Fruit fly (Drosophila melanogaster) whole organism, embryonic: ENCODE results near the gene aru.

Experiments
- Abd-B ChIP-seq: fragments of 200-800 bp; sonication (Bioruptor generic); optimal IDR thresholded peaks from 2 replicates; lab custom pipeline; 2018; ENCODE audit warnings: missing biosample characterization, mild to moderate bottlenecking, missing genetic modification characterization, moderate library complexity
- BtbVII ChIP-seq: fragments of 200-800 bp; sonication (Bioruptor generic); optimal IDR thresholded peaks from 3 replicates; lab custom pipeline; 2017; ENCODE audit warnings: missing biosample characterization, mild to moderate bottlenecking, missing genetic modification characterization
- CG12155 ChIP-seq: fragments of 200-800 bp; sonication (Bioruptor generic); optimal IDR thresholded peaks from 3 replicates; lab custom pipeline; 2016; ENCODE audit warnings: missing biosample characterization, missing genetic modification characterization
- CG13123 ChIP-seq: fragments of 200-800 bp; sonication (Bioruptor generic); optimal IDR thresholded peaks from 2 replicates; lab custom pipeline; 2016; ENCODE audit warnings: missing biosample characterization, missing genetic modification characterization
- CG14667 ChIP-seq: fragments of 200-800 bp; sonication (Bioruptor generic); IDR thresholded peaks from 2 replicates; pipeline ENCODE4 v1.3.6; 2022; ENCODE audit warnings: missing biosample characterization, missing genetic modification characterization
- CG1529 ChIP-seq: fragments of 200-800 bp; sonication (Bioruptor generic); optimal IDR thresholded peaks from 3 replicates; lab custom pipeline; 2018; ENCODE audit warnings: missing biosample characterization, missing genetic modification characterization
- CG15479 ChIP-seq: fragments of 200-800 bp; sonication (Bioruptor generic); optimal IDR thresholded peaks from 3 replicates; lab custom pipeline; 2019; ENCODE audit warnings: missing biosample characterization, mild to moderate bottlenecking, missing genetic modification characterization, moderate library complexity
- CG15696 ChIP-seq: fragments of 200-800 bp; sonication (Bioruptor generic); optimal IDR thresholded peaks from 2 replicates; lab custom pipeline; 2019; ENCODE audit warnings: missing biosample characterization, mild to moderate bottlenecking, missing genetic modification characterization, moderate library complexity
- CG1647 ChIP-seq: fragments of 200-800 bp; sonication (Bioruptor generic); optimal IDR thresholded peaks from 3 replicates; lab custom pipeline; 2016; ENCODE audit warnings: missing biosample characterization, missing genetic modification characterization
- CG30403 ChIP-seq: fragments of 200-800 bp; sonication (Bioruptor generic); optimal IDR thresholded peaks from 3 replicates; lab custom pipeline; 2016; ENCODE audit warnings: missing biosample characterization, missing genetic modification characterization
- CG30431 ChIP-seq: fragments of 200-800 bp; sonication (Bioruptor generic); optimal IDR thresholded peaks from 2 replicates; lab custom pipeline; 2017; ENCODE audit warnings: missing biosample characterization, missing genetic modification characterization
- CG31388 ChIP-seq: fragments of 200-800 bp; sonication (Bioruptor generic); optimal IDR thresholded peaks from 2 replicates; lab custom pipeline; 2016; ENCODE audit warnings: missing biosample characterization, missing genetic modification characterization
- CG3163 ChIP-seq: fragments of 200-800 bp; sonication (Bioruptor generic); optimal IDR thresholded peaks from 3 replicates; lab custom pipeline; 2016; ENCODE audit warnings: missing biosample characterization, missing genetic modification characterization
- CG34224 ChIP-seq: fragments of 200-800 bp; sonication (Bioruptor generic); IDR thresholded peaks from 3 replicates; pipeline ENCODE4 v1.3.6; 2022; ENCODE audit warnings: missing biosample characterization, missing genetic modification characterization; ENCODE audit not compliant: partially characterized antibody
- CG6272 ChIP-seq: fragments of 200-800 bp; sonication (Bioruptor generic); IDR thresholded peaks from 2 replicates; pipeline ENCODE4 v1.3.6; 2022; ENCODE audit warnings: missing biosample characterization, missing genetic modification characterization
- CG6813 ChIP-seq: fragments of 200-800 bp; sonication (Bioruptor generic); optimal IDR thresholded peaks from 2 replicates; lab custom pipeline; 2017; ENCODE audit warnings: missing biosample characterization, missing genetic modification characterization, mild to moderate bottlenecking, moderate library complexity, missing genetic modification reagents
- CG6854 ChIP-seq: fragments of 200-800 bp; sonication (Bioruptor generic); optimal IDR thresholded peaks from 3 replicates; lab custom pipeline; 2017; ENCODE audit warnings: missing biosample characterization, mild to moderate bottlenecking, missing genetic modification characterization
- CG7271 ChIP-seq: fragments of 200-800 bp; sonication (Bioruptor generic); optimal IDR thresholded peaks from 2 replicates; lab custom pipeline; 2018; ENCODE audit warnings: missing biosample characterization, mild to moderate bottlenecking, missing genetic modification characterization, moderate library complexity
- CrebB ChIP-seq: fragments of 200-800 bp; sonication (Bioruptor generic); optimal IDR thresholded peaks from 3 replicates; lab custom pipeline; 2018; ENCODE audit warnings: missing biosample characterization, mild to moderate bottlenecking, missing genetic modification characterization
- Doc2 ChIP-seq: fragments of 200-800 bp; sonication (Bioruptor generic); IDR thresholded peaks from 2 replicates; pipeline ENCODE4 v1.3.6; 2022; ENCODE audit warnings: missing biosample characterization, missing genetic modification characterization
- ERR ChIP-seq: fragments of 200-800 bp; sonication (Bioruptor generic); optimal IDR thresholded peaks from 2 replicates; lab custom pipeline; 2016; ENCODE audit warnings: missing biosample characterization, missing genetic modification characterization
- Fer2 ChIP-seq: fragments of 200-800 bp; sonication (Bioruptor generic); optimal IDR thresholded peaks from 2 replicates; lab custom pipeline; 2018; ENCODE audit warnings: missing biosample characterization, mild to moderate bottlenecking, missing genetic modification characterization, moderate library complexity
- Fer3 ChIP-seq: fragments of 200-800 bp; sonication (Bioruptor generic); optimal IDR thresholded peaks from 2 replicates; lab custom pipeline; 2018; ENCODE audit warnings: missing biosample characterization, mild to moderate bottlenecking, missing genetic modification characterization, moderate library complexity
- Meics ChIP-seq: fragments of 200-800 bp; sonication (Bioruptor generic); optimal IDR thresholded peaks from 2 replicates; lab custom pipeline; 2017; ENCODE audit warnings: missing biosample characterization, mild to moderate bottlenecking, missing genetic modification characterization
- PHDP ChIP-seq: fragments of 200-800 bp; sonication (Bioruptor generic); optimal IDR thresholded peaks from 3 replicates; lab custom pipeline; 2018; ENCODE audit warnings: missing biosample characterization, mild to moderate bottlenecking, missing genetic modification characterization, moderate library complexity
- Poxn ChIP-seq: fragments of 200-800 bp; sonication (Bioruptor generic); IDR thresholded peaks from 2 replicates; pipeline ENCODE4 v1.3.6; 2022; ENCODE audit warnings: missing biosample characterization, missing genetic modification characterization
- Sry-β ChIP-seq: fragments of 200-800 bp; sonication (Bioruptor generic); optimal IDR thresholded peaks from 2 replicates; lab custom pipeline; 2018; ENCODE audit warnings: missing biosample characterization, mild to moderate bottlenecking, missing genetic modification characterization, moderate library complexity
- Taf1 ChIP-seq: fragments of 200-800 bp; sonication (Bioruptor generic); IDR thresholded peaks from 2 replicates; pipeline ENCODE4 v1.3.6; 2022; ENCODE audit warnings: missing biosample characterization, missing genetic modification characterization
- Trl ChIP-seq, 3 experiments: fragments of >200 bp in 2 of 3; fragments of 200-800 bp in 1 of 3; sonication (Bioruptor generic) in 1 of 3; optimal IDR thresholded peaks; 2 replicates in 1 of 3; 3 replicates in 2 of 3; lab custom pipeline; 2016 to 2017; ENCODE audit warnings: missing biosample characterization in 1 of 3, missing genetic modification characterization in 1 of 3
- chn ChIP-seq: fragments of 200-800 bp; sonication (Bioruptor generic); optimal IDR thresholded peaks from 2 replicates; lab custom pipeline; 2016; ENCODE audit warnings: missing biosample characterization, missing genetic modification characterization
- crc ChIP-seq: fragments of 200-800 bp; sonication (Bioruptor generic); optimal IDR thresholded peaks from 2 replicates; lab custom pipeline; 2016; ENCODE audit warnings: missing biosample characterization, missing genetic modification characterization
- dpn ChIP-seq, 2 experiments: fragments of 200-800 bp; sonication (Bioruptor generic); optimal IDR thresholded peaks; 3 replicates each; lab custom pipeline; 2016; ENCODE audit warnings: missing biosample characterization in 2 of 2, missing genetic modification characterization in 2 of 2
- en ChIP-seq: fragments of 200-800 bp; sonication (Bioruptor generic); optimal IDR thresholded peaks from 2 replicates; lab custom pipeline; 2016; ENCODE audit warnings: missing biosample characterization, missing genetic modification characterization
- fd3F ChIP-seq: fragments of 200-800 bp; sonication (Bioruptor generic); optimal IDR thresholded peaks from 2 replicates; lab custom pipeline; 2018; ENCODE audit warnings: missing biosample characterization, mild to moderate bottlenecking, missing genetic modification characterization, moderate library complexity
- gcm ChIP-seq: fragments of 200-800 bp; sonication (Bioruptor generic); optimal IDR thresholded peaks from 2 replicates; lab custom pipeline; 2019; ENCODE audit warnings: missing biosample characterization, mild to moderate bottlenecking, missing genetic modification characterization, moderate library complexity
- grau ChIP-seq: fragments of 200-800 bp; optimal IDR thresholded peaks from 3 replicates; lab custom pipeline; 2019; ENCODE audit warnings: missing biosample characterization, mild to moderate bottlenecking, missing genetic modification characterization, moderate library complexity
- ham ChIP-seq: fragments of 200-800 bp; sonication (Bioruptor generic); IDR thresholded peaks from 2 replicates; pipeline ENCODE4 v1.3.6; 2022; ENCODE audit warnings: missing biosample characterization, missing genetic modification characterization
- hb ChIP-seq: fragments of 200-800 bp; sonication (Bioruptor generic); IDR thresholded peaks from 3 replicates; pipeline ENCODE4 v1.3.6; 2022; ENCODE audit warnings: missing biosample characterization, missing genetic modification characterization; ENCODE audit not compliant: partially characterized antibody
- inv ChIP-seq: fragments of 200-800 bp; sonication (Bioruptor generic); IDR thresholded peaks from 2 replicates; pipeline ENCODE4 v1.3.6; 2022; ENCODE audit warnings: missing biosample characterization, missing genetic modification characterization; ENCODE audit not compliant: partially characterized antibody
- maf-S ChIP-seq: fragments of 200-800 bp; sonication (Bioruptor generic); optimal IDR thresholded peaks from 2 replicates; lab custom pipeline; 2016; ENCODE audit warnings: missing biosample characterization, missing genetic modification characterization
- onecut ChIP-seq: fragments of 200-800 bp; sonication (Bioruptor generic); IDR thresholded peaks from 2 replicates; pipeline ENCODE4 v1.3.6; 2022; ENCODE audit warnings: missing biosample characterization, missing genetic modification characterization
- otp ChIP-seq: fragments of 200-800 bp; sonication (Bioruptor generic); IDR thresholded peaks from 3 replicates; pipeline ENCODE4, ENCODE4 v1.3.6; 2022; ENCODE audit warnings: missing biosample characterization, missing genetic modification characterization
- sens ChIP-seq: fragments of 200-800 bp; sonication (Bioruptor generic); peaks from one replicate; lab custom pipeline; 2016; ENCODE audit warnings: missing biosample characterization, missing genetic modification characterization
- sisA ChIP-seq: fragments of 200-800 bp; sonication (Bioruptor generic); IDR thresholded peaks from 2 replicates; pipeline ENCODE4 v1.3.6; 2022; ENCODE audit warnings: missing biosample characterization, missing genetic modification characterization
- tin ChIP-seq: fragments of 200-800 bp; sonication (Bioruptor generic); optimal IDR thresholded peaks from 3 replicates; lab custom pipeline; 2016; ENCODE audit warnings: missing biosample characterization, missing genetic modification characterization
- tio ChIP-seq: fragments of 200-800 bp; sonication (Bioruptor generic); optimal IDR thresholded peaks from 2 replicates; lab custom pipeline; 2017; ENCODE audit warnings: missing biosample characterization, missing genetic modification characterization, inconsistent platforms
- tll ChIP-seq, 2 experiments: fragments of 200-800 bp in 1 of 2; fragments of >200 bp in 1 of 2; sonication (Bioruptor generic) in 1 of 2; optimal IDR thresholded peaks; 2 replicates each; lab custom pipeline; 2017 to 2019; ENCODE audit warnings: missing biosample characterization in 2 of 2, missing genetic modification characterization in 2 of 2, mild to moderate bottlenecking in 1 of 2, moderate library complexity in 1 of 2
- wek ChIP-seq: fragments of 200-800 bp; sonication (Bioruptor generic); optimal IDR thresholded peaks from 3 replicates; lab custom pipeline; 2018; ENCODE audit warnings: missing biosample characterization, mild to moderate bottlenecking, missing genetic modification characterization, moderate library complexity
- zf30C ChIP-seq: fragments of 200-800 bp; sonication (Bioruptor generic); optimal IDR thresholded peaks from 3 replicates; lab custom pipeline; 2018; ENCODE audit warnings: missing biosample characterization, mild to moderate bottlenecking, missing genetic modification characterization

aru gene

dm6 chr2L:870749-871418 is 2.7 kb upstream of the aru start (continued):
- TF ChIP-seq crc: peak; percentile 43
- peak; percentile 43 for TF ChIP-seq fd3F (GFP tag; lab: Kevin White, UChicago)
- peak; percentile 61 for TF ChIP-seq CG6813 (GFP tag; lab: Kevin White, UChicago)
- no peak for TF ChIP-seq Poxn (GFP tag; lab: Robert Waterston, UW)
- TF ChIP-seq CG3163 (GFP tag; lab: Kevin White, UChicago): peak; percentile 50
- peak; percentile 73 for TF ChIP-seq CG1647 (GFP tag; lab: Kevin White, UChicago)
- TF ChIP-seq grau: peak; percentile 68
- peak; percentile 59 for TF ChIP-seq tin (GFP tag; lab: Kevin White, UChicago)
- peak; percentile 93 for TF ChIP-seq sens (GFP tag; lab: Kevin White, UChicago)
- peak; percentile 53 for TF ChIP-seq Fer2
- no peak for TF ChIP-seq tio (GFP tag; lab: Kevin White, UChicago)
- TF ChIP-seq CG7271 (tag; lab: Kevin White, UChicago): no peak
- TF ChIP-seq dpn (GFP tag; optimal IDR thresholded peaks at IDR 0.05; lab: Kevin White, UChicago): peak; percentile 75 to 82
- TF ChIP-seq wek (GFP tag; lab: Kevin White, UChicago): peak; percentile 21
- peak; percentile 72 for TF ChIP-seq chn (GFP tag; lab: Kevin White, UChicago)
- peak; percentile 80 for TF ChIP-seq sisA
- peak; percentile 79 for TF ChIP-seq onecut (GFP tag; lab: Robert Waterston, UW)
- no peak for TF ChIP-seq inv (GFP tag; lab: Robert Waterston, UW)
- TF ChIP-seq hb (GFP tag; lab: Robert Waterston, UW): no peak
- TF ChIP-seq CG1529: peak; percentile 36
- TF ChIP-seq CG15479 (GFP tag; lab: Kevin White, UChicago): no peak
- peak; percentile 51 for TF ChIP-seq CG15696 (tag; lab: Kevin White, UChicago)
- TF ChIP-seq BtbVII (GFP tag; lab: Kevin White, UChicago): peak; percentile 67
- TF ChIP-seq Taf1 (GFP tag; lab: Robert Waterston, UW): peak; percentile 45; the same call in 1 of the 2 replicates
- TF ChIP-seq CG6854 (GFP tag; lab: Kevin White, UChicago): no peak
- TF ChIP-seq gcm: no peak
- peak; percentile 50 for TF ChIP-seq CG13123 (GFP tag; lab: Kevin White, UChicago)
- peak; percentile 61 for TF ChIP-seq CG6272 (GFP tag; lab: Robert Waterston, UW)
- TF ChIP-seq ERR (GFP tag; lab: Kevin White, UChicago): peak; percentile 12
- TF ChIP-seq ham (GFP tag; lab: Robert Waterston, UW): peak; percentile 25; the same call in 1 of the 2 replicates
- TF ChIP-seq CrebB: peak; percentile 16
- TF ChIP-seq CG31388: no peak
- 0 out of 3 replicates have a peak, but pooled peaks have one; percentile 56 for TF ChIP-seq otp
- no peak for TF ChIP-seq Sry-β (GFP tag; lab: Kevin White, UChicago)
- TF ChIP-seq CG30431: peak; percentile 28
- TF ChIP-seq CG30403: peak; percentile 74
- no peak for TF ChIP-seq Trl (optimal IDR thresholded peaks at IDR 0.05; lab: Kevin White, UChicago)
- TF ChIP-seq Trl (GFP tag; optimal IDR thresholded peaks at IDR 0.05; lab: Kevin White, UChicago): peak; percentile 81
- TF ChIP-seq PHDP (tag; lab: Kevin White, UChicago): peak; percentile 50
- TF ChIP-seq Fer3 (tag; lab: Kevin White, UChicago): peak; percentile 48
- TF ChIP-seq tll (GFP tag; optimal IDR thresholded peaks at IDR 0.05; lab: Kevin White, UChicago): peak in 1 of 2 experiments; percentile 51
- TF ChIP-seq Meics: peak; percentile 64
- TF ChIP-seq maf-S: peak; percentile 29
- TF ChIP-seq CG12155 (GFP tag; lab: Kevin White, UChicago): peak; percentile 56
- TF ChIP-seq en (GFP tag; lab: Kevin White, UChicago): peak; percentile 57
- no peak; the same call in 1 of the 2 replicates for TF ChIP-seq Doc2 (GFP tag; lab: Robert Waterston, UW)
- TF ChIP-seq zf30C (GFP tag; lab: Kevin White, UChicago): no peak
- no peak for TF ChIP-seq CG34224 (GFP tag; lab: Robert Waterston, UW)
- no peak for TF ChIP-seq CG14667
- TF ChIP-seq Abd-B (GFP tag; lab: Kevin White, UChicago): peak; percentile 51
